Worm (Caenorhabditis elegans) whole organism, L4 larva: ENCODE data around the gene taf-11.1.

Source experiments
- D1046.2 ChIP-seq: fragments of 200-800 bp; sonication (Bioruptor generic); IDR thresholded peaks from 2 replicates; pipeline ENCODE4 v1.3.6; 2022; ENCODE audit warnings: missing genetic modification characterization, missing compliant biosample characterization
- F26F4.8 ChIP-seq: fragments of 200-800 bp; sonication (Bioruptor generic); conservative IDR thresholded peaks from 2 replicates; pipeline ENCODE4 v1.3.6; 2022; ENCODE audit warnings: missing genetic modification characterization, missing compliant biosample characterization
- T20F7.1 ChIP-seq: fragments of 200-800 bp; sonication (Bioruptor generic); optimal IDR thresholded peaks from 2 replicates; lab custom pipeline; 2018; ENCODE audit warnings: mild to moderate bottlenecking, missing genetic modification characterization, missing compliant biosample characterization
- Y48G9A.11 ChIP-seq: fragments of 200-800 bp; sonication (Bioruptor generic); IDR thresholded peaks from 2 replicates; pipeline ENCODE4 v1.3.6; 2022; ENCODE audit warnings: missing genetic modification reagents, missing genetic modification characterization, missing compliant biosample characterization
- Y5F2A.4 ChIP-seq: fragments of 200-800 bp; sonication (Bioruptor generic); optimal IDR thresholded peaks from 2 replicates; lab custom pipeline; 2018; ENCODE audit warnings: mild to moderate bottlenecking, missing genetic modification characterization, missing compliant biosample characterization
- Y75B8A.6 ChIP-seq: fragments of 200-800 bp; sonication (Bioruptor generic); IDR thresholded peaks from 2 replicates; pipeline ENCODE4 v1.3.6; 2022; ENCODE audit warnings: missing genetic modification reagents, missing genetic modification characterization, missing compliant biosample characterization
- ZK546.5 ChIP-seq, 2 experiments: sonication (generic microtip); optimal IDR thresholded peaks; 2 replicates each; lab custom pipeline; 2017; ENCODE audit warnings: missing biosample characterization in 2 of 2, missing genetic modification characterization in 2 of 2
- aha-1 ChIP-seq: fragments of 150-350 bp; peaks from one replicate; lab custom pipeline; 2014; ENCODE audit warnings: missing biosample characterization, missing genetic modification characterization
- ceh-20 ChIP-seq: fragments of 200-800 bp; sonication (Bioruptor generic); IDR thresholded peaks from 2 replicates; pipeline ENCODE4 v1.3.6; 2022; ENCODE audit warnings: missing genetic modification reagents, missing genetic modification characterization, missing compliant biosample characterization
- ceh-62 ChIP-seq: sonication (generic microtip); optimal IDR thresholded peaks from 2 replicates; lab custom pipeline; 2017; ENCODE audit warnings: missing biosample characterization, missing genetic modification characterization
- ceh-82 ChIP-seq: sonication (generic microtip); optimal IDR thresholded peaks from 2 replicates; lab custom pipeline; 2017; ENCODE audit warnings: missing biosample characterization, missing genetic modification characterization
- daf-16 ChIP-seq, 3 experiments: sonication (generic microtip); optimal IDR thresholded peaks; 2 replicates each; lab custom pipeline; 2016 to 2017; ENCODE audit warnings: missing genetic modification characterization in 3 of 3, missing genetic modification reagents in 3 of 3, mild to moderate bottlenecking in 2 of 3, missing compliant biosample characterization in 2 of 3, missing biosample characterization in 1 of 3, moderate library complexity in 1 of 3
- dmd-6 ChIP-seq: fragments of 200-800 bp; sonication (Bioruptor generic); IDR thresholded peaks from 2 replicates; pipeline ENCODE4 v1.3.6; 2022; ENCODE audit warnings: missing genetic modification reagents, missing genetic modification characterization, missing compliant biosample characterization
- dve-1 ChIP-seq: sonication (generic microtip); optimal IDR thresholded peaks from 2 replicates; lab custom pipeline; 2017; ENCODE audit warnings: antibody characterized with exemption, mild to moderate bottlenecking, missing genetic modification characterization, missing compliant biosample characterization; ENCODE audit not compliant: insufficient read depth
- egl-43 ChIP-seq: fragments of 200-800 bp; sonication (Bioruptor generic); IDR thresholded peaks from 2 replicates; pipeline ENCODE4 v1.3.6; 2022; ENCODE audit warnings: missing genetic modification reagents, missing genetic modification characterization, missing compliant biosample characterization
- fos-1 ChIP-seq: fragments of 150-350 bp; optimal IDR thresholded peaks from 2 replicates; lab custom pipeline; 2014; ENCODE audit warnings: missing biosample characterization, missing genetic modification characterization
- hlh-11 ChIP-seq: fragments of 200-800 bp; sonication (Bioruptor generic); optimal IDR thresholded peaks from 2 replicates; lab custom pipeline; 2018; ENCODE audit warnings: mild to moderate bottlenecking, missing genetic modification characterization, missing compliant biosample characterization
- hlh-30 ChIP-seq: sonication (generic microtip); optimal IDR thresholded peaks from 2 replicates; lab custom pipeline; 2017; ENCODE audit warnings: antibody characterized with exemption, mild to moderate bottlenecking, missing genetic modification characterization, missing compliant biosample characterization; ENCODE audit not compliant: insufficient read depth
- lsy-2 ChIP-seq, 2 experiments: fragments of 150-350 bp in 1 of 2; sonication (generic microtip) in 1 of 2; optimal IDR thresholded peaks; 2 replicates each; lab custom pipeline; 2014 to 2017; ENCODE audit warnings: missing biosample characterization in 2 of 2, missing genetic modification characterization in 2 of 2
- madf-5 ChIP-seq, 2 experiments: fragments of 200-800 bp; sonication (Bioruptor generic); IDR thresholded peaks; 2 replicates each; pipeline ENCODE4 v1.3.6; 2022; ENCODE audit warnings: missing compliant biosample characterization in 2 of 2, missing genetic modification characterization in 2 of 2
- mes-2 ChIP-seq: sonication (generic microtip); optimal IDR thresholded peaks from 2 replicates; lab custom pipeline; 2016; ENCODE audit warnings: missing genotype, mild to moderate bottlenecking, missing genetic modification characterization, missing compliant biosample characterization; ENCODE audit not compliant: poor library complexity, severe bottlenecking
- nhr-111 ChIP-seq: fragments of 200-800 bp; sonication (Bioruptor generic); optimal IDR thresholded peaks from 2 replicates; lab custom pipeline; 2018; ENCODE audit warnings: mild to moderate bottlenecking, missing genetic modification characterization, missing compliant biosample characterization
- nhr-42 ChIP-seq: fragments of 200-800 bp; sonication (Bioruptor generic); IDR thresholded peaks from 2 replicates; pipeline ENCODE4 v1.3.6; 2022; ENCODE audit warnings: missing genetic modification characterization, missing compliant biosample characterization
- nhr-6 ChIP-seq: fragments of 150-350 bp; optimal IDR thresholded peaks from 2 replicates; lab custom pipeline; 2014; ENCODE audit warnings: missing biosample characterization, missing genetic modification characterization
- pha-4 ChIP-seq, 2 experiments: fragments of 150-350 bp in 1 of 2; fragments of 200-800 bp in 1 of 2; sonication (Bioruptor generic) in 1 of 2; IDR thresholded peaks in 1 of 2; optimal IDR thresholded peaks in 1 of 2; 2 replicates each; pipeline versions ENCODE4 v1.3.6 to Lab custom; 2014 to 2022; ENCODE audit warnings: missing genetic modification characterization in 2 of 2, missing genetic modification reagents in 2 of 2, missing biosample characterization in 1 of 2, missing compliant biosample characterization in 1 of 2
- php-3 ChIP-seq: fragments of 200-800 bp; sonication (Bioruptor generic); IDR thresholded peaks from 2 replicates; pipeline ENCODE4 v1.3.6; 2022; ENCODE audit warnings: missing genetic modification reagents, missing genetic modification characterization, missing compliant biosample characterization
- rbr-2 ChIP-seq: sonication (generic microtip); optimal IDR thresholded peaks from 2 replicates; lab custom pipeline; 2016; ENCODE audit warnings: missing genotype, missing genetic modification characterization, missing compliant biosample characterization
- set-16 ChIP-seq: fragments of 200-800 bp; sonication (Bioruptor generic); IDR thresholded peaks from 2 replicates; pipeline ENCODE4 v1.3.6; 2022; ENCODE audit warnings: missing genetic modification reagents, missing genetic modification characterization, missing compliant biosample characterization
- snpc-1.2 ChIP-seq: fragments of 200-800 bp; sonication (Bioruptor generic); IDR thresholded peaks from 2 replicates; pipeline ENCODE4 v1.3.6; 2022; ENCODE audit warnings: missing genetic modification reagents, missing genetic modification characterization, missing compliant biosample characterization
- tra-1 ChIP-seq: fragments of 200-800 bp; sonication (Bioruptor generic); IDR thresholded peaks from 2 replicates; pipeline ENCODE4 v1.3.6; 2022; ENCODE audit warnings: missing genetic modification reagents, missing genetic modification characterization, missing compliant biosample characterization
- vab-7 ChIP-seq: fragments of 200-800 bp; sonication (Bioruptor generic); IDR thresholded peaks from 2 replicates; pipeline ENCODE4 v1.3.6; 2022; ENCODE audit warnings: missing genetic modification reagents, missing genetic modification characterization, missing compliant biosample characterization
- zag-1 ChIP-seq: fragments of 150-350 bp; optimal IDR thresholded peaks from 2 replicates; lab custom pipeline; 2014; ENCODE audit warnings: missing biosample characterization, missing genetic modification characterization
- zfp-2 ChIP-seq: sonication (generic microtip); optimal IDR thresholded peaks from 2 replicates; lab custom pipeline; 2016; ENCODE audit warnings: mild to moderate bottlenecking, missing genetic modification characterization, missing compliant biosample characterization
- zip-11 ChIP-seq: fragments of 200-800 bp; sonication (Bioruptor generic); IDR thresholded peaks from 2 replicates; pipeline ENCODE4 v1.3.6; 2022; ENCODE audit warnings: missing genetic modification characterization, missing compliant biosample characterization
- ztf-11 ChIP-seq: fragments of 150-350 bp; optimal IDR thresholded peaks from 2 replicates; lab custom pipeline; 2014; ENCODE audit warnings: missing biosample characterization, missing genetic modification characterization

The taf-11.1 gene

DNA sequence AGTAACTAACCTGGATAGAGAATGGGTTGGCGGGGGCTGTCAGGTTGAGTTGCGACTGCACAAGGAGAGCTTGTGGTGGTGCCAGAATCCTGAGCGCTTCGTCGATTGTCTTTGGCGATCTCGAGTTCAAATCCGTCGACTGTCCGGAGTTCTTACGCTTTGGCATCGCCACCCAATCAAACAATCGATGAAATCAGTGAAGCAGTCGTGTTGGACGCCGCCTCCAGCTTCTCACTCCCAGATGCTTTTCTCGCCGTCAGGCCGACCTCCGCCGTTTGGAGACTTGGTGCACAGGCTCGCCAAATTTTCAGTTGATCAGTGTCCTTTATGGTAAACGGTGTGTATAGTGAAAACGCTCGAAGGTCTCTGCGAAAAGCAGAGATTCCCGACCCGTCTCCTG, 38.1 kb upstream of the taf-11.1 start, which contains the start of the genes F20B6.10 and hpk-1:
F20B6.10 (minus strand) TSS at position 303 of the 400 bp plus-strand sequence.
hpk-1 (minus strand) TSS at position 397 of the 400 bp plus-strand sequence.
- 0 out of 2 replicates have a peak, but pooled peaks have one; percentile 31 for TF ChIP-seq nhr-42 (GFP tag; lab: Robert Waterston, UW)
- 0 out of 2 replicates have a peak, but pooled peaks have one; percentile 10 for TF ChIP-seq php-3 (GFP tag; lab: Robert Waterston, UW)
- TF ChIP-seq hlh-11 (tag; lab: Kevin White, UChicago), result no peak
- 0 out of 2 replicates have a peak, but pooled peaks have one; percentile 30 for TF ChIP-seq snpc-1.2
- TF ChIP-seq T20F7.1, result no peak
- TF ChIP-seq set-16, result peak; percentile 55
- TF ChIP-seq D1046.2 (GFP tag; lab: Robert Waterston, UW), result 0 out of 2 replicates have a peak, but pooled peaks have one; percentile 5
- TF ChIP-seq fos-1 (tag; lab: Kevin White, UChicago), result no peak
- no peak for TF ChIP-seq pha-4 (GFP tag; IDR thresholded peaks at IDR 0.05; lab: Robert Waterston, UW)
- TF ChIP-seq pha-4 (tag; optimal IDR thresholded peaks at IDR 0.05; lab: Kevin White, UChicago), result no peak

DNA sequence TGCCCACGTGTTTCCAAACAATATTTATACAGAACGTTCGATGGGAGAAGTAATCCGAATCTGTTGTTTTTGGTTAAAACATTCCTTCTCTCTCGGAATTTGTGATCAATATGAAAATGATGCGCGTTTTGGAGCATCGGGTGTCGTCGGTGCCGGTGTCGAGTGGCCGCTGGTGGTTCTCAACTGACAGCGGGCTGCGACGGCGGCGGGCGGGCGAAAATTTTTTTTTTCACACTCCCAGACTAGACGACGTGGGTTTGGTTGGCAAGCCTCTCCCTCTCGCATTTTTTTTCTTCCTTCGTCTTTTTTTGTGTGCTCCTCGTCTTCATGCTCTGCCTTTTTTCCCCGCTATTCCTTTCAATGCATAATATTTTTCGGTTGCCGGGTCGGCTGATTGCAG, 36.8 kb upstream of the taf-11.1 start, which contains the start of gene W01H2.2:
W01H2.2 (minus strand) TSS at position 285 of the 400 bp plus-strand sequence.
- TF ChIP-seq daf-16 (GFP tag; optimal IDR thresholded peaks at IDR 0.05; lab: Kevin White, UChicago) (no peak), daf-16 (tag; optimal IDR thresholded peaks at IDR 0.05; lab: Kevin White, UChicago) (no peak), nhr-6 (tag; lab: Kevin White, UChicago) (no peak), F26F4.8 (GFP tag; lab: Robert Waterston, UW) (no peak), set-16 (peak; percentile 70), nhr-111 (GFP tag; lab: Kevin White, UChicago) (no peak), ceh-82 (tag; lab: Kevin White, UChicago) (no peak), rbr-2 (peak; percentile 33), zfp-2 (tag; lab: Kevin White, UChicago) (no peak), dve-1 (tag; lab: Kevin White, UChicago) (no peak), lsy-2 (tag; optimal IDR thresholded peaks at IDR 0.05; lab: Kevin White, UChicago) (no peak), Y5F2A.4 (no peak), zag-1 (tag; lab: Kevin White, UChicago) (no peak), madf-5 (GFP tag; IDR thresholded peaks at IDR 0.05; lab: Robert Waterston, UW) (no peak), aha-1 (tag; lab: Kevin White, UChicago) (no peak), zip-11 (GFP tag; lab: Robert Waterston, UW) (no peak), fos-1 (tag; lab: Kevin White, UChicago) (no peak), vab-7 (GFP tag; lab: Robert Waterston, UW) (no peak), Y75B8A.6 (GFP tag; lab: Robert Waterston, UW) (no peak), tra-1 (GFP tag; lab: Robert Waterston, UW) (no peak), ceh-62 (tag; lab: Kevin White, UChicago) (no peak), egl-43 (GFP tag; lab: Robert Waterston, UW) (peak; percentile 62), ztf-11 (no peak), hlh-30 (tag; lab: Kevin White, UChicago) (no peak), Y48G9A.11 (no peak), ZK546.5 (tag; optimal IDR thresholded peaks at IDR 0.05; lab: Kevin White, UChicago) (no peak)

DNA sequence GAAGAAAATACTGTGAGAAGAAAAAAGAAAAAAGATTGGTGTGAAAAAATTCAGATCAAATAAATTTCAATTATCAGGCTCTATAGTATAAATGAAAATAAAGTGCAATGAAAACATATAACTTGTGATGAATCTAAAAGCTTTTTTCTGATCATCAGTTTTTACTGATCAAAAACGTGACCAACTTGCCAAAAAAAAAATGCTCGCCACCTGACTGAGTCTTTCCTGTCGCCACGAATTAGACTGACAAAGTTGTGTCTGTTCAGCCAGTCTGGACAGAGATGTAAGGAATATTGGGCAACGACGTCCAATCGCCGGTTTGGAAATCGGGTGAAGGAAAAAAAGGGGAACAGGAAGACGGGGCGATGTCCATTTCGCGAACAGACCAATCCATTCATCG, 35.5 kb upstream of the taf-11.1 start:
- TF ChIP-seq hlh-11 (tag; lab: Kevin White, UChicago) (peak; percentile 54), T20F7.1 (no peak), mes-2 (tag; lab: Kevin White, UChicago) (peak; percentile 26), hlh-30 (tag; lab: Kevin White, UChicago) (peak; percentile 81), php-3 (GFP tag; lab: Robert Waterston, UW) (no peak), dmd-6 (peak; percentile 21; the same call in 1 of the 2 replicates), dve-1 (tag; lab: Kevin White, UChicago) (peak; percentile 7), ceh-20 (peak; percentile 62; the same call in 1 of the 2 replicates)
